Fruit fly (Drosophila melanogaster): ENCODE measurements around the gene mura.

Gene mura

dm6 chr3R:9493627-9494626 lies 57.7 kb downstream of the mura start, which contains the start of gene CG16779 (continued):
- TF ChIP-seq Six4 (GFP tag; optimal IDR thresholded peaks at IDR 0.05), result no peak
- no peak for TF ChIP-seq CG1647 (GFP tag; optimal IDR thresholded peaks at IDR 0.05)
- TF ChIP-seq CG5245 (GFP tag; optimal IDR thresholded peaks at IDR 0.05), result peak; percentile 36
- peak; percentile 67 for TF ChIP-seq CG7556 (GFP tag; optimal IDR thresholded peaks at IDR 0.05)
- TF ChIP-seq run (tag; optimal IDR thresholded peaks at IDR 0.05), result no peak
- TF ChIP-seq CG10431 (GFP tag; optimal IDR thresholded peaks at IDR 0.05), result no peak
- no peak for TF ChIP-seq HLH54F (GFP tag; optimal IDR thresholded peaks at IDR 0.05)
- TF ChIP-seq CG2678 (tag; optimal IDR thresholded peaks at IDR 0.05), result peak; percentile 74
- peak; percentile 21 for TF ChIP-seq CG1233 (GFP tag; optimal IDR thresholded peaks at IDR 0.05)
- TF ChIP-seq odd (GFP tag; optimal IDR thresholded peaks at IDR 0.05), result peak; percentile 11
- TF ChIP-seq Adf1 (GFP tag; IDR thresholded peaks at IDR 0.05), result no peak
- TF ChIP-seq Sin3A (optimal IDR thresholded peaks at IDR 0.05), result no peak
- no peak for TF ChIP-seq CG43689 (GFP tag; IDR thresholded peaks at IDR 0.05)
- TF ChIP-seq amos (GFP tag; IDR thresholded peaks at IDR 0.05; ENCODE audit: partially characterized antibody), result no peak
- peak; percentile 56 for TF ChIP-seq CG2712 (tag; optimal IDR thresholded peaks at IDR 0.05)
- no peak for TF ChIP-seq BtbVII (GFP tag; optimal IDR thresholded peaks at IDR 0.05)
- no peak for TF ChIP-seq z (GFP tag; IDR thresholded peaks at IDR 0.05)
- no peak for TF ChIP-seq Lhr (GFP tag; optimal IDR thresholded peaks at IDR 0.05)
- TF ChIP-seq Sry-β (GFP tag; optimal IDR thresholded peaks at IDR 0.05), result no peak
- no peak for TF ChIP-seq prd (optimal IDR thresholded peaks at IDR 0.05)
- TF ChIP-seq prd (GFP tag; IDR thresholded peaks at IDR 0.05), result peak; percentile 19; the same call in 1 of the 3 replicates
- no peak for TF ChIP-seq CG10147 (GFP tag; optimal IDR thresholded peaks at IDR 0.05)
- no peak for TF ChIP-seq insv (GFP tag; optimal IDR thresholded peaks at IDR 0.05)
- TF ChIP-seq Hey (tag; optimal IDR thresholded peaks at IDR 0.05), result no peak
- no peak for TF ChIP-seq Atf-2 (GFP tag; optimal IDR thresholded peaks at IDR 0.05)
- TF ChIP-seq sob (GFP tag; IDR thresholded peaks at IDR 0.05), result peak; percentile 28; the same call in 1 of the 2 replicates
- no peak for TF ChIP-seq caup (GFP tag; optimal IDR thresholded peaks at IDR 0.05; ENCODE audit: severe bottlenecking)
- TF ChIP-seq CG2889 (GFP tag; IDR thresholded peaks at IDR 0.05), result no peak
- 0 out of 3 replicates have a peak, but pooled peaks have one; percentile 24 for TF ChIP-seq CG34224 (GFP tag; IDR thresholded peaks at IDR 0.05; ENCODE audit: partially characterized antibody)
- TF ChIP-seq hkb (optimal IDR thresholded peaks at IDR 0.05), result no peak
- no peak for TF ChIP-seq hkb (GFP tag; IDR thresholded peaks at IDR 0.05)
- TF ChIP-seq tap (tag; optimal IDR thresholded peaks at IDR 0.05), result no peak
- TF ChIP-seq CG31365 (tag; optimal IDR thresholded peaks at IDR 0.05), result no peak
- TF ChIP-seq pnt (GFP tag; optimal IDR thresholded peaks at IDR 0.05), result peak; percentile 9
- peak; percentile 69; the same call in 1 of the 2 replicates for TF ChIP-seq CG31441 (GFP tag; IDR thresholded peaks at IDR 0.05)
- TF ChIP-seq dmrt99B (tag; optimal IDR thresholded peaks at IDR 0.05), result peak; percentile 61
- no peak for TF ChIP-seq peb (GFP tag; IDR thresholded peaks at IDR 0.05)
- no peak for TF ChIP-seq CG3838 (GFP tag; optimal IDR thresholded peaks at IDR 0.05)
- TF ChIP-seq chm (GFP tag; IDR thresholded peaks at IDR 0.05), result peak; percentile 10; the same call in 1 of the 2 replicates
- TF ChIP-seq klu (GFP tag; IDR thresholded peaks at IDR 0.05), result no peak
- TF ChIP-seq kni (GFP tag; optimal IDR thresholded peaks at IDR 0.05), result no peak
- no peak for TF ChIP-seq btn (GFP tag; optimal IDR thresholded peaks at IDR 0.05)
- no peak for TF ChIP-seq CG4282 (GFP tag; optimal IDR thresholded peaks at IDR 0.05)
- TF ChIP-seq CG11695 (GFP tag; IDR thresholded peaks at IDR 0.05), result no peak
- TF ChIP-seq pan (optimal IDR thresholded peaks at IDR 0.05), result no peak
- no peak for TF ChIP-seq pan (GFP tag; optimal IDR thresholded peaks at IDR 0.05 in 1 of 2, IDR thresholded peaks at IDR 0.05 in 1 of 2)
- TF ChIP-seq CG13424 (tag; optimal IDR thresholded peaks at IDR 0.05), result peak; percentile 44
- no peak for TF ChIP-seq ash1 (GFP tag; optimal IDR thresholded peaks at IDR 0.05)
- no peak for TF ChIP-seq CG2129 (GFP tag; IDR thresholded peaks at IDR 0.05; ENCODE audit: partially characterized antibody)
